Fruit fly (Drosophila melanogaster) whole organism, embryonic: ENCODE measurements around the gene CG15160.

Source experiments
- Awh ChIP-seq: fragments of 200-800 bp; sonication (Bioruptor generic); IDR thresholded peaks from 2 replicates; pipeline ENCODE4, ENCODE4 v1.3.6; 2022; ENCODE audit warnings: missing biosample characterization, missing genetic modification characterization
- CG10462 ChIP-seq: fragments of 200-800 bp; sonication (Bioruptor generic); optimal IDR thresholded peaks from 2 replicates; lab custom pipeline; 2016; ENCODE audit warnings: missing biosample characterization, missing genetic modification characterization
- CG10654 ChIP-seq: fragments of 200-800 bp; sonication (Bioruptor generic); optimal IDR thresholded peaks from 2 replicates; lab custom pipeline; 2016; ENCODE audit warnings: missing biosample characterization, missing genetic modification characterization
- CG11085 ChIP-seq: fragments of 200-800 bp; sonication (Bioruptor generic); IDR thresholded peaks from 2 replicates; pipeline ENCODE4 v1.3.6; 2022; ENCODE audit warnings: missing biosample characterization, missing genetic modification characterization
- CG11093 ChIP-seq: fragments of 200-800 bp; sonication (Bioruptor generic); IDR thresholded peaks from 3 replicates; pipeline ENCODE4 v1.3.6; 2022; ENCODE audit warnings: missing biosample characterization, missing genetic modification characterization
- CG12391 ChIP-seq: fragments of 200-800 bp; sonication (Bioruptor generic); optimal IDR thresholded peaks from 3 replicates; lab custom pipeline; 2018; ENCODE audit warnings: missing biosample characterization, mild to moderate bottlenecking, missing genetic modification characterization, moderate library complexity
- CG13894 ChIP-seq: fragments of 200-800 bp; sonication (Bioruptor generic); optimal IDR thresholded peaks from 3 replicates; lab custom pipeline; 2018; ENCODE audit warnings: missing biosample characterization, mild to moderate bottlenecking, missing genetic modification characterization, moderate library complexity
- CG14441 ChIP-seq: fragments of 200-800 bp; sonication (Bioruptor generic); IDR thresholded peaks from 2 replicates; pipeline ENCODE4 v1.3.6; 2022; ENCODE audit warnings: missing biosample characterization, missing genetic modification characterization
- CG17328 ChIP-seq: fragments of 200-800 bp; sonication (Bioruptor generic); IDR thresholded peaks from 2 replicates; pipeline ENCODE4 v1.3.6; 2022; ENCODE audit warnings: missing biosample characterization, missing genetic modification characterization
- CG18599 ChIP-seq: fragments of 200-800 bp; sonication (Bioruptor generic); optimal IDR thresholded peaks from 3 replicates; lab custom pipeline; 2017; ENCODE audit warnings: missing biosample characterization, missing genetic modification characterization, mild to moderate bottlenecking, moderate library complexity, missing genetic modification reagents
- CG2202 ChIP-seq: fragments of 200-800 bp; sonication (Bioruptor generic); optimal IDR thresholded peaks from 2 replicates; lab custom pipeline; 2018; ENCODE audit warnings: missing biosample characterization, mild to moderate bottlenecking, missing genetic modification characterization
- CG33213 ChIP-seq: fragments of 200-800 bp; sonication (Bioruptor generic); optimal IDR thresholded peaks from 3 replicates; lab custom pipeline; 2016; ENCODE audit warnings: missing biosample characterization, missing genetic modification characterization
- CG4328 ChIP-seq: fragments of 200-800 bp; sonication (Bioruptor generic); optimal IDR thresholded peaks from 3 replicates; lab custom pipeline; 2017; ENCODE audit warnings: missing biosample characterization, missing genetic modification reagents, missing genetic modification characterization
- CG4360 ChIP-seq: fragments of 200-800 bp; sonication (Bioruptor generic); IDR thresholded peaks from 2 replicates; pipeline ENCODE4 v1.3.6; 2022; ENCODE audit warnings: missing biosample characterization, missing genetic modification characterization
- CG43689 ChIP-seq: fragments of 200-800 bp; sonication (Bioruptor generic); IDR thresholded peaks from 2 replicates; pipeline ENCODE4 v1.3.6; 2022; ENCODE audit warnings: missing biosample characterization, missing genetic modification characterization
- CG4707 ChIP-seq: fragments of 200-800 bp; sonication (Bioruptor generic); optimal IDR thresholded peaks from 2 replicates; lab custom pipeline; 2018; ENCODE audit warnings: missing biosample characterization, mild to moderate bottlenecking, missing genetic modification characterization, moderate library complexity
- CG6765 ChIP-seq: fragments of 200-800 bp; sonication (Bioruptor generic); optimal IDR thresholded peaks from 3 replicates; lab custom pipeline; 2017; ENCODE audit warnings: missing biosample characterization, mild to moderate bottlenecking, missing genetic modification characterization
- CG7271 ChIP-seq: fragments of 200-800 bp; sonication (Bioruptor generic); optimal IDR thresholded peaks from 2 replicates; lab custom pipeline; 2018; ENCODE audit warnings: missing biosample characterization, mild to moderate bottlenecking, missing genetic modification characterization, moderate library complexity
- CG8478 ChIP-seq: fragments of >200 bp; optimal IDR thresholded peaks from 2 replicates; lab custom pipeline; 2018
- CG8944 ChIP-seq: fragments of 200-800 bp; sonication (Bioruptor generic); optimal IDR thresholded peaks from 3 replicates; lab custom pipeline; 2016; ENCODE audit warnings: missing biosample characterization, missing genetic modification characterization
- D19B ChIP-seq: fragments of 200-800 bp; sonication (Bioruptor generic); optimal IDR thresholded peaks from 2 replicates; lab custom pipeline; 2017; ENCODE audit warnings: missing biosample characterization, mild to moderate bottlenecking, missing genetic modification characterization
- Dbx ChIP-seq: fragments of 200-800 bp; sonication (Bioruptor generic); IDR thresholded peaks from 3 replicates; pipeline ENCODE4 v1.3.6; 2022; ENCODE audit warnings: missing biosample characterization, missing genetic modification characterization
- HLH4C ChIP-seq: fragments of 200-800 bp; sonication (Bioruptor generic); IDR thresholded peaks from 3 replicates; pipeline ENCODE4 v1.3.6; 2022; ENCODE audit warnings: missing biosample characterization, missing genetic modification characterization; ENCODE audit not compliant: partially characterized antibody
- HLHmδ ChIP-seq: fragments of 200-800 bp; sonication (Bioruptor generic); optimal IDR thresholded peaks from 2 replicates; lab custom pipeline; 2018; ENCODE audit warnings: missing biosample characterization, mild to moderate bottlenecking, missing genetic modification characterization, moderate library complexity
- HmgD ChIP-seq: fragments of 200-800 bp; sonication (Bioruptor generic); optimal IDR thresholded peaks from 3 replicates; lab custom pipeline; 2016; ENCODE audit warnings: missing biosample characterization, missing genetic modification characterization
- Jarid2 ChIP-seq: fragments of 200-800 bp; sonication (Bioruptor generic); optimal IDR thresholded peaks from 3 replicates; lab custom pipeline; 2017; ENCODE audit warnings: mild to moderate bottlenecking, missing biosample characterization, missing genetic modification reagents, missing genetic modification characterization
- MBD-R2 ChIP-seq: fragments of 200-800 bp; sonication (Bioruptor generic); IDR thresholded peaks from 2 replicates; pipeline ENCODE4 v1.3.6; 2022; ENCODE audit warnings: missing biosample characterization, missing genetic modification characterization
- Med ChIP-seq: fragments of 200-800 bp; sonication (Bioruptor generic); peaks from one replicate; lab custom pipeline; 2016; ENCODE audit warnings: missing biosample characterization, missing genetic modification characterization, mild to moderate bottlenecking, inconsistent platforms, moderate library complexity
- Myb ChIP-seq: fragments of 200-800 bp; sonication (Bioruptor generic); optimal IDR thresholded peaks from 2 replicates; lab custom pipeline; 2016; ENCODE audit warnings: missing biosample characterization, missing genetic modification characterization
- NFAT ChIP-seq: fragments of 200-800 bp; sonication (Bioruptor generic); IDR thresholded peaks from 2 replicates; pipeline ENCODE4 v1.3.6; 2022; ENCODE audit warnings: missing biosample characterization, missing genetic modification characterization
- al ChIP-seq: fragments of 200-800 bp; sonication (Bioruptor generic); IDR thresholded peaks from 2 replicates; pipeline ENCODE4 v1.3.6; 2022; ENCODE audit warnings: missing biosample characterization, missing genetic modification characterization
- ato ChIP-seq: fragments of 200-800 bp; sonication (Bioruptor generic); IDR thresholded peaks from 2 replicates; pipeline ENCODE4 v1.3.6; 2022; ENCODE audit warnings: missing biosample characterization, missing genetic modification characterization; ENCODE audit not compliant: partially characterized antibody
- bbx ChIP-seq: fragments of 200-800 bp; sonication (Bioruptor generic); IDR thresholded peaks from 2 replicates; pipeline ENCODE4 v1.3.6; 2022; ENCODE audit warnings: missing biosample characterization, missing genetic modification characterization; ENCODE audit not compliant: partially characterized antibody
- bcd ChIP-seq: fragments of 200-800 bp; sonication (Bioruptor generic); optimal IDR thresholded peaks from 2 replicates; lab custom pipeline; 2017; ENCODE audit warnings: missing biosample characterization, mild to moderate bottlenecking, missing genetic modification characterization
- crc ChIP-seq: fragments of 200-800 bp; sonication (Bioruptor generic); optimal IDR thresholded peaks from 2 replicates; lab custom pipeline; 2016; ENCODE audit warnings: missing biosample characterization, missing genetic modification characterization
- croc ChIP-seq: fragments of 200-800 bp; sonication (Bioruptor generic); conservative IDR thresholded peaks from 3 replicates; pipeline ENCODE4 v1.3.6; 2022; ENCODE audit warnings: missing biosample characterization, missing genetic modification characterization
- da ChIP-seq: fragments of 200-800 bp; sonication (Bioruptor generic); optimal IDR thresholded peaks from 2 replicates; lab custom pipeline; 2016; ENCODE audit warnings: missing biosample characterization, missing genetic modification characterization
- eve ChIP-seq, 2 experiments: fragments of >200 bp; optimal IDR thresholded peaks; 2 replicates each; lab custom pipeline; 2017; ENCODE audit warnings: missing biosample characterization in 2 of 2, missing genetic modification characterization in 2 of 2
- fd102C ChIP-seq: fragments of 200-800 bp; sonication (Bioruptor generic); optimal IDR thresholded peaks from 2 replicates; lab custom pipeline; 2018; ENCODE audit warnings: missing biosample characterization, mild to moderate bottlenecking, missing genetic modification characterization, moderate library complexity
- grau ChIP-seq: fragments of 200-800 bp; optimal IDR thresholded peaks from 3 replicates; lab custom pipeline; 2019; ENCODE audit warnings: missing biosample characterization, mild to moderate bottlenecking, missing genetic modification characterization, moderate library complexity
- grn ChIP-seq: fragments of 200-800 bp; sonication (Bioruptor generic); optimal IDR thresholded peaks from 3 replicates; lab custom pipeline; 2017; ENCODE audit warnings: missing biosample characterization, missing genetic modification characterization
- h ChIP-seq: fragments of >200 bp; optimal IDR thresholded peaks from 2 replicates; lab custom pipeline; 2017
- hth ChIP-seq: fragments of >200 bp; optimal IDR thresholded peaks from 2 replicates; lab custom pipeline; 2017; ENCODE audit warnings: inconsistent platforms
- jumu ChIP-seq: fragments of 200-800 bp; sonication (Bioruptor generic); optimal IDR thresholded peaks from 3 replicates; lab custom pipeline; 2016; ENCODE audit warnings: missing biosample characterization, missing genetic modification characterization
- klu ChIP-seq: fragments of 200-800 bp; sonication (Bioruptor generic); IDR thresholded peaks from 2 replicates; pipeline ENCODE4 v1.3.6; 2022; ENCODE audit warnings: missing biosample characterization, missing genetic modification characterization
- lov ChIP-seq, 2 experiments: fragments of 200-800 bp in 1 of 2; fragments of >200 bp in 1 of 2; sonication (Bioruptor generic) in 1 of 2; IDR thresholded peaks in 1 of 2; optimal IDR thresholded peaks in 1 of 2; 2 replicates in 1 of 2; 3 replicates in 1 of 2; pipeline versions ENCODE4 v1.3.6 to Lab custom; 2017 to 2022; ENCODE audit warnings: missing biosample characterization in 1 of 2, missing genetic modification characterization in 1 of 2
- nau ChIP-seq: fragments of 200-800 bp; sonication (Bioruptor generic); optimal IDR thresholded peaks from 3 replicates; lab custom pipeline; 2017; ENCODE audit warnings: missing biosample characterization, mild to moderate bottlenecking, missing genetic modification characterization, missing genetic modification reagents
- sc ChIP-seq, 3 experiments: fragments of >200 bp in 2 of 3; fragments of 200-800 bp in 1 of 3; sonication (Bioruptor generic) in 1 of 3; optimal IDR thresholded peaks; 2 replicates in 2 of 3; 3 replicates in 1 of 3; lab custom pipeline; 2017; ENCODE audit warnings: mild to moderate bottlenecking in 1 of 3, missing biosample characterization in 1 of 3, missing genetic modification characterization in 1 of 3, missing genetic modification reagents in 1 of 3
- sim ChIP-seq: fragments of 200-800 bp; sonication (Bioruptor generic); IDR thresholded peaks from 2 replicates; pipeline ENCODE4 v1.3.6; 2022; ENCODE audit warnings: missing biosample characterization, missing genetic modification characterization
- tna ChIP-seq: fragments of 200-800 bp; sonication (Bioruptor generic); IDR thresholded peaks from 2 replicates; pipeline ENCODE4 v1.3.6; 2022; ENCODE audit warnings: missing biosample characterization, missing genetic modification characterization; ENCODE audit not compliant: partially characterized antibody

Gene CG15160

DNA sequence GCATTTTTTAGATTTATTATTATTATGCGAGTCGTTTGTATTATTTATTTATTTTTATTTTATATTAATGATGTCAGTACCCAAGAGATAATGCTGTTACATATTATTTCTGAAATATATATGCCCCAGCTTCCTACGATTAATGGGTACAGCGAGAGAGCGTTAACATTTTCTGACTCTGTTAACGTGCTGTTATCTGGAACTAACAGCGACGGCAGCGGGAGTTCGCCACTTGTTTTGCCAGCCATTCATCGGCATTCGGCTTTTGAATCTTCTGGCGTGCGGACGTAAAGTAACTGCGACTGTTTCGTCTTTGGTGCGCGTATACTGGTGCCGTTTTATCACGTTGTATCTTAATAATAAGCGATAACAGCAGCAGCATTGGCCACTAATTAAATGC lies 26.3 kb downstream of the CG15160 start, which contains the start of gene MESR3 (continued):
- TF ChIP-seq grau (tag; lab: Kevin White, UChicago) (peak; percentile 71), klu (GFP tag; lab: Robert Waterston, UW) (no peak), CG7271 (peak; percentile 58), NFAT (peak; percentile 82), sc (optimal IDR thresholded peaks at IDR 0.05; lab: Kevin White, UChicago) (no peak), sc (GFP tag; optimal IDR thresholded peaks at IDR 0.05; lab: Kevin White, UChicago) (no peak), CG11085 (GFP tag; lab: Robert Waterston, UW) (peak; percentile 31; the same call in 1 of the 2 replicates), crc (GFP tag; lab: Kevin White, UChicago) (no peak), tna (GFP tag; lab: Robert Waterston, UW) (no peak; the same call in 1 of the 2 replicates), Dbx (GFP tag; lab: Robert Waterston, UW) (peak; percentile 66; the same call in 2 of the 3 replicates), CG4328 (GFP tag; lab: Kevin White, UChicago) (peak; percentile 66), CG2202 (tag; lab: Kevin White, UChicago) (no peak), Myb (GFP tag; lab: Kevin White, UChicago) (no peak), Med (GFP tag; lab: Kevin White, UChicago) (peak; percentile 93), CG6765 (GFP tag; lab: Kevin White, UChicago) (peak; percentile 86), CG4360 (GFP tag; lab: Robert Waterston, UW) (peak; percentile 5; the same call in 1 of the 2 replicates), CG10654 (peak; percentile 43), lov (optimal IDR thresholded peaks at IDR 0.05; lab: Kevin White, UChicago) (no peak), lov (GFP tag; IDR thresholded peaks at IDR 0.05; lab: Robert Waterston, UW) (0 out of 3 replicates have a peak, but pooled peaks have one; percentile 18), nau (no peak), CG11093 (GFP tag; lab: Robert Waterston, UW) (no peak), HmgD (no peak), CG18599 (peak; percentile 85), bbx (GFP tag; lab: Robert Waterston, UW) (peak; percentile 53; the same call in 1 of the 2 replicates), hth (lab: Kevin White, UChicago) (no peak), al (GFP tag; lab: Robert Waterston, UW) (peak; percentile 54; the same call in 1 of the 2 replicates), CG14441 (GFP tag; lab: Robert Waterston, UW) (peak; percentile 71), bcd (GFP tag; lab: Kevin White, UChicago) (peak; percentile 57), sim (GFP tag; lab: Robert Waterston, UW) (no peak), ato (no peak; the same call in 1 of the 2 replicates), CG8478 (lab: Kevin White, UChicago) (no peak), CG43689 (GFP tag; lab: Robert Waterston, UW) (no peak), HLHmδ (GFP tag; lab: Kevin White, UChicago) (peak; percentile 76), fd102C (GFP tag; lab: Kevin White, UChicago) (no peak), h (no peak), CG12391 (tag; lab: Kevin White, UChicago) (peak; percentile 56), CG33213 (no peak), da (no peak), Awh (peak; percentile 56; the same call in 1 of the 2 replicates), CG13894 (tag; lab: Kevin White, UChicago) (peak; percentile 74), Jarid2 (peak; percentile 95), CG10462 (GFP tag; lab: Kevin White, UChicago) (peak; percentile 27), CG8944 (no peak), CG17328 (peak; percentile 78), HLH4C (GFP tag; lab: Robert Waterston, UW) (0 out of 3 replicates have a peak, but pooled peaks have one; percentile 37), grn (GFP tag; lab: Kevin White, UChicago) (no peak), eve (GFP tag; optimal IDR thresholded peaks at IDR 0.05; lab: Kevin White, UChicago) (no peak), croc (no peak; the same call in 1 of the 3 replicates), MBD-R2 (GFP tag; lab: Robert Waterston, UW) (peak; percentile 46; the same call in 1 of the 2 replicates), D19B (peak; percentile 66), CG4707 (peak; percentile 48), jumu (GFP tag; lab: Kevin White, UChicago) (no peak)
